Fruit fly (Drosophila melanogaster) whole organism, embryonic: ENCODE measurements around the gene CG12106.
A peak's percentile ranks its signal among the peaks of the same experiment; 100 is the strongest.

Source experiments
- Abd-B ChIP-seq: fragments of 200-800 bp; sonication (Bioruptor generic); optimal IDR thresholded peaks from 2 replicates; lab custom pipeline; 2018; ENCODE audit warnings: missing biosample characterization, mild to moderate bottlenecking, missing genetic modification characterization, moderate library complexity
- Atf3 ChIP-seq: fragments of 200-800 bp; sonication (Bioruptor generic); optimal IDR thresholded peaks from 3 replicates; lab custom pipeline; 2016; ENCODE audit warnings: missing biosample characterization, missing genetic modification characterization
- CG10321 ChIP-seq: fragments of 200-800 bp; sonication (Bioruptor generic); IDR thresholded peaks from 2 replicates; pipeline ENCODE4 v1.3.6; 2022; ENCODE audit warnings: missing biosample characterization, missing genetic modification characterization
- CG10959 ChIP-seq: fragments of 200-800 bp; sonication (Bioruptor generic); IDR thresholded peaks from 2 replicates; pipeline ENCODE4 v1.3.6; 2022; ENCODE audit warnings: missing biosample characterization, missing genetic modification characterization
- CG10979 ChIP-seq: fragments of 200-800 bp; sonication (Bioruptor generic); optimal IDR thresholded peaks from 2 replicates; lab custom pipeline; 2018; ENCODE audit warnings: missing biosample characterization, mild to moderate bottlenecking, missing genetic modification characterization, moderate library complexity
- CG11504 ChIP-seq: fragments of 200-800 bp; sonication (Bioruptor generic); optimal IDR thresholded peaks from 3 replicates; lab custom pipeline; 2019; ENCODE audit warnings: missing biosample characterization, mild to moderate bottlenecking, missing genetic modification characterization, moderate library complexity
- CG12659 ChIP-seq: fragments of 200-800 bp; sonication (Bioruptor generic); optimal IDR thresholded peaks from 3 replicates; lab custom pipeline; 2017; ENCODE audit warnings: mild to moderate bottlenecking, missing biosample characterization, missing genetic modification reagents, missing genetic modification characterization
- CG14667 ChIP-seq: fragments of 200-800 bp; sonication (Bioruptor generic); IDR thresholded peaks from 2 replicates; pipeline ENCODE4 v1.3.6; 2022; ENCODE audit warnings: missing biosample characterization, missing genetic modification characterization
- CG17829 ChIP-seq: fragments of 200-800 bp; optimal IDR thresholded peaks from 2 replicates; lab custom pipeline; 2019; ENCODE audit warnings: missing biosample characterization, mild to moderate bottlenecking, missing genetic modification characterization, moderate library complexity
- CG2712 ChIP-seq: fragments of 200-800 bp; optimal IDR thresholded peaks from 3 replicates; lab custom pipeline; 2019; ENCODE audit warnings: missing biosample characterization, mild to moderate bottlenecking, missing genetic modification characterization, moderate library complexity
- CG4282 ChIP-seq: fragments of 200-800 bp; sonication (Bioruptor generic); optimal IDR thresholded peaks from 2 replicates; lab custom pipeline; 2016; ENCODE audit warnings: missing biosample characterization, missing genetic modification characterization
- CG6272 ChIP-seq: fragments of 200-800 bp; sonication (Bioruptor generic); IDR thresholded peaks from 2 replicates; pipeline ENCODE4 v1.3.6; 2022; ENCODE audit warnings: missing biosample characterization, missing genetic modification characterization
- CG7556 ChIP-seq: fragments of 200-800 bp; sonication (Bioruptor generic); optimal IDR thresholded peaks from 2 replicates; lab custom pipeline; 2017; ENCODE audit warnings: missing biosample characterization, mild to moderate bottlenecking, missing genetic modification characterization
- CG8290 ChIP-seq, 3 experiments: fragments of 200-800 bp; sonication (Bioruptor generic); optimal IDR thresholded peaks; 2 replicates each; lab custom pipeline; 2016 to 2019; ENCODE audit warnings: missing biosample characterization in 3 of 3, missing genetic modification characterization in 3 of 3, mild to moderate bottlenecking in 2 of 3, moderate library complexity in 1 of 3
- CG9215 ChIP-seq: fragments of 200-800 bp; sonication (Bioruptor generic); IDR thresholded peaks from 2 replicates; pipeline ENCODE4 v1.3.6; 2022; ENCODE audit warnings: missing biosample characterization, missing genetic modification characterization
- CG9932 ChIP-seq: fragments of 200-800 bp; sonication (Bioruptor generic); IDR thresholded peaks from 2 replicates; pipeline ENCODE4 v1.3.6; 2022; ENCODE audit warnings: missing biosample characterization, missing genetic modification characterization
- Dad ChIP-seq: fragments of 200-800 bp; sonication (Bioruptor generic); optimal IDR thresholded peaks from 3 replicates; lab custom pipeline; 2016; ENCODE audit warnings: missing biosample characterization, missing genetic modification characterization
- Gsc ChIP-seq: fragments of 200-800 bp; sonication (Bioruptor generic); IDR thresholded peaks from 2 replicates; pipeline ENCODE4 v1.3.6; 2022; ENCODE audit warnings: missing biosample characterization, missing genetic modification characterization
- HLH3B ChIP-seq: fragments of 200-800 bp; sonication (Bioruptor generic); IDR thresholded peaks from 2 replicates; pipeline ENCODE4 v1.3.6; 2022; ENCODE audit warnings: missing biosample characterization, missing genetic modification characterization
- Hey ChIP-seq: fragments of 200-800 bp; sonication (Bioruptor generic); optimal IDR thresholded peaks from 3 replicates; lab custom pipeline; 2018; ENCODE audit warnings: missing biosample characterization, mild to moderate bottlenecking, missing genetic modification characterization
- Hr3 ChIP-seq: fragments of 200-800 bp; sonication (Bioruptor generic); optimal IDR thresholded peaks from 3 replicates; lab custom pipeline; 2016; ENCODE audit warnings: missing biosample characterization, missing genetic modification characterization
- Mad ChIP-seq: fragments of 200-800 bp; sonication (Bioruptor generic); optimal IDR thresholded peaks from 2 replicates; lab custom pipeline; 2016; ENCODE audit warnings: missing biosample characterization, missing genetic modification characterization
- NC2β ChIP-seq: fragments of 200-800 bp; sonication (Bioruptor generic); optimal IDR thresholded peaks from 2 replicates; lab custom pipeline; 2016; ENCODE audit warnings: missing biosample characterization, missing genetic modification characterization
- NK7.1 ChIP-seq: fragments of 200-800 bp; sonication (Bioruptor generic); optimal IDR thresholded peaks from 3 replicates; lab custom pipeline; 2016; ENCODE audit warnings: missing biosample characterization, missing genetic modification characterization
- Ptx1 ChIP-seq: fragments of 200-800 bp; sonication (Bioruptor generic); IDR thresholded peaks from 2 replicates; pipeline ENCODE4 v1.3.6; 2022; ENCODE audit warnings: missing biosample characterization, missing genetic modification characterization
- Sin3A ChIP-seq: fragments of >200 bp; optimal IDR thresholded peaks from 2 replicates; lab custom pipeline; 2018
- Usf ChIP-seq: fragments of 200-800 bp; sonication (Bioruptor generic); optimal IDR thresholded peaks from 2 replicates; lab custom pipeline; 2017; ENCODE audit warnings: missing genotype, missing biosample characterization, missing genetic modification characterization
- YL-1 ChIP-seq: fragments of 200-800 bp; sonication (Bioruptor generic); optimal IDR thresholded peaks from 3 replicates; lab custom pipeline; 2017; ENCODE audit warnings: missing biosample characterization, mild to moderate bottlenecking, missing genetic modification characterization
- ara ChIP-seq: fragments of 200-800 bp; sonication (Bioruptor generic); IDR thresholded peaks from 2 replicates; pipeline ENCODE4 v1.3.6; 2022; ENCODE audit warnings: missing biosample characterization, missing genetic modification characterization
- btn ChIP-seq: fragments of 200-800 bp; sonication (Bioruptor generic); optimal IDR thresholded peaks from 2 replicates; lab custom pipeline; 2016; ENCODE audit warnings: missing biosample characterization, missing genetic modification characterization
- chif ChIP-seq, 2 experiments: fragments of 200-800 bp; sonication (Bioruptor generic); optimal IDR thresholded peaks; 3 replicates each; lab custom pipeline; 2016; ENCODE audit warnings: missing biosample characterization in 2 of 2, missing genetic modification characterization in 2 of 2
- disco-r ChIP-seq: fragments of 200-800 bp; sonication (Bioruptor generic); optimal IDR thresholded peaks from 2 replicates; lab custom pipeline; 2016; ENCODE audit warnings: missing biosample characterization, missing genetic modification characterization
- gem ChIP-seq: fragments of 200-800 bp; sonication (Bioruptor generic); optimal IDR thresholded peaks from 2 replicates; lab custom pipeline; 2019; ENCODE audit warnings: missing biosample characterization, mild to moderate bottlenecking, missing genetic modification characterization, moderate library complexity
- hkb ChIP-seq, 2 experiments: fragments of 200-800 bp in 1 of 2; fragments of >200 bp in 1 of 2; sonication (Bioruptor generic) in 1 of 2; IDR thresholded peaks in 1 of 2; optimal IDR thresholded peaks in 1 of 2; 2 replicates each; pipeline versions ENCODE4 v1.3.6 to Lab custom; 2017 to 2022; ENCODE audit warnings: missing biosample characterization in 1 of 2, missing genetic modification characterization in 1 of 2
- ken ChIP-seq: fragments of 200-800 bp; sonication (Bioruptor generic); IDR thresholded peaks from 3 replicates; pipeline ENCODE4 v1.3.6; 2022; ENCODE audit warnings: missing biosample characterization, missing genetic modification characterization
- kni ChIP-seq: fragments of 200-800 bp; sonication (Bioruptor generic); optimal IDR thresholded peaks from 3 replicates; lab custom pipeline; 2017; ENCODE audit warnings: mild to moderate bottlenecking, missing biosample characterization, missing genetic modification reagents, missing genetic modification characterization
- lola ChIP-seq, 3 experiments: fragments of >200 bp in 2 of 3; fragments of 200-800 bp in 1 of 3; sonication (Bioruptor generic) in 1 of 3; optimal IDR thresholded peaks; 2 replicates each; lab custom pipeline; 2017 to 2019; ENCODE audit warnings: missing biosample characterization in 3 of 3, missing genetic modification characterization in 3 of 3, mild to moderate bottlenecking in 1 of 3, moderate library complexity in 1 of 3
- nmo ChIP-seq: fragments of 200-800 bp; sonication (Bioruptor generic); optimal IDR thresholded peaks from 2 replicates; lab custom pipeline; 2018; ENCODE audit warnings: missing biosample characterization, mild to moderate bottlenecking, missing genetic modification characterization, moderate library complexity
- phol ChIP-seq: fragments of 200-800 bp; sonication (Bioruptor generic); optimal IDR thresholded peaks from 3 replicates; lab custom pipeline; 2018; ENCODE audit warnings: missing biosample characterization, mild to moderate bottlenecking, missing genetic modification characterization, moderate library complexity
- pnt ChIP-seq: fragments of 200-800 bp; sonication (Bioruptor generic); optimal IDR thresholded peaks from 3 replicates; lab custom pipeline; 2016; ENCODE audit warnings: missing biosample characterization, missing genetic modification characterization
- row ChIP-seq: fragments of 200-800 bp; sonication (Bioruptor generic); IDR thresholded peaks from 3 replicates; pipeline ENCODE4 v1.3.6; 2022; ENCODE audit warnings: missing biosample characterization, missing genetic modification characterization
- zen2 ChIP-seq: fragments of 200-800 bp; sonication (Bioruptor generic); IDR thresholded peaks from 3 replicates; pipeline ENCODE4 v1.3.6; 2022; ENCODE audit warnings: missing biosample characterization, missing genetic modification characterization; ENCODE audit not compliant: partially characterized antibody
- zf30C ChIP-seq: fragments of 200-800 bp; sonication (Bioruptor generic); optimal IDR thresholded peaks from 3 replicates; lab custom pipeline; 2018; ENCODE audit warnings: missing biosample characterization, mild to moderate bottlenecking, missing genetic modification characterization
- zfh1 ChIP-seq: fragments of 200-800 bp; sonication (Bioruptor generic); IDR thresholded peaks from 3 replicates; pipeline ENCODE4 v1.3.6; 2022; ENCODE audit warnings: missing biosample characterization, missing genetic modification characterization

CG12106 gene

dm6 chrX:9210787-9211186, 17.1 kb downstream of the CG12106 start, which contains the start of gene SmydA-9:
TSS of gene SmydA-9 (minus strand) at chrX:9210887.
- no peak for TF ChIP-seq Abd-B (GFP tag; lab: Kevin White, UChicago)
- peak; percentile 18 for TF ChIP-seq gem
- peak; percentile 24 for TF ChIP-seq CG11504
- TF ChIP-seq CG12659 = no peak
- TF ChIP-seq row (GFP tag; lab: Robert Waterston, UW) = peak; percentile 32; the same call in 2 of the 3 replicates
- TF ChIP-seq HLH3B = peak; percentile 25; the same call in 1 of the 2 replicates

dm6 chrX:9214576-9214975, 20.9 kb downstream of the CG12106 start, which contains the start of gene Obp8a:
TSS of gene Obp8a (plus strand) at chrX:9214876.
- TF ChIP-seq Hey (no peak), CG7556 (GFP tag; lab: Kevin White, UChicago) (no peak), lola (GFP tag; optimal IDR thresholded peaks at IDR 0.05; lab: Kevin White, UChicago) (no peak), CG4282 (no peak), kni (GFP tag; lab: Kevin White, UChicago) (no peak), CG8290 (GFP tag; optimal IDR thresholded peaks at IDR 0.05; lab: Kevin White, UChicago) (no peak), CG8290 (tag; optimal IDR thresholded peaks at IDR 0.05; lab: Kevin White, UChicago) (no peak)

DNA sequence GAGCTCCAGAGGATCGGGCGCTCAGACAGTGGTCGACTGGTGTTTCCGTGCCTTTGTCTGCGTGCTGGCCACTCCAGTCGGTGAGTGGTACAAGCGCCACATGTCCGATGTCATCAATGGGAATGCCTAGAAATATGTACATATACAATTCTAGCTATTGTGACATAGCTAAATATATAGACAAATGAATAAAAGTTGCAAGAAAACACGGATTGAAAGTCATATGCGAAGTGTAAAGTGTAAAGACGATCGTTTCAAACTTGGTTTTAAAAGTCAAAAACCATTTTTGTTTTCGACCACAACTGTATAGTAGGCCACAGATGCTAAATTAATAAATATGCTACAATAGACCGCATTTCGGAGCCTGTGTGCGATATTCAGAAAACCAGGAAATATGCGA, 21.8 kb downstream of the CG12106 start, which contains the start of gene CG15368:
CG15368 (plus strand) TSS at position 301 of the 400 bp plus-strand sequence.
- TF ChIP-seq CG10959 (GFP tag; lab: Robert Waterston, UW) = no peak
- no peak for TF ChIP-seq ara (GFP tag; lab: Robert Waterston, UW)

dm6 chrX:9216572-9216971, 22.9 kb downstream of the CG12106 start, which contains the start of gene CG15369:
TSS of gene CG15369 (plus strand) at chrX:9216872.
- no peak for TF ChIP-seq btn (GFP tag; lab: Kevin White, UChicago)
- TF ChIP-seq disco-r (GFP tag; lab: Kevin White, UChicago) = no peak
- TF ChIP-seq Usf (GFP tag; lab: Kevin White, UChicago) = no peak
- TF ChIP-seq zf30C (GFP tag; lab: Kevin White, UChicago) = no peak
- no peak for TF ChIP-seq Sin3A
- no peak for TF ChIP-seq CG10321 (GFP tag; lab: Robert Waterston, UW)
- TF ChIP-seq CG9215 (GFP tag; lab: Robert Waterston, UW) = no peak
- TF ChIP-seq Mad = no peak

DNA sequence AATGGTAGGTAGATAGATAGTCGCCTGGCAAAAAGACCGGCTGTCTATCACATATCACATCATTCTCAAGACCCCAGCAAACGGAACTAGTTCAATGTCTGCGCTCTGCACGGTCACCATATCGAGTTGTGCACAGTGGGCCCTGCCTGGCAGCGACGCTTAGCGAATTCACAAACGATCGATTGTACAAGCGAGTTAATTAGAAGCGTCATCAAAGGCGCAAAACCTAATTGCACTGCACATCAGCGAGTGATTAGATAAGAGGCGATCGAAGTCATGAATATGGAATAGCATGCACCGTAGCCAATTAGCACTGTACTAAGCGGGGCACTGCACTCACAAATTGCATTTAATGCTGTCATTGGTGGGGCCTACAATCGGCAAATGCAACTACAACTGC, 26.7 kb downstream of the CG12106 start:
- TF ChIP-seq chif (GFP tag; optimal IDR thresholded peaks at IDR 0.05; lab: Kevin White, UChicago) (peak in 1 of 2 experiments; percentile 17), Gsc (GFP tag; lab: Robert Waterston, UW) (peak; percentile 49; the same call in 1 of the 2 replicates), zen2 (GFP tag; lab: Robert Waterston, UW) (no peak), Ptx1 (GFP tag; lab: Robert Waterston, UW) (peak; percentile 40; the same call in 1 of the 2 replicates), Hr3 (GFP tag; lab: Kevin White, UChicago) (no peak), CG17829 (tag; lab: Kevin White, UChicago) (peak; percentile 6), Dad (GFP tag; lab: Kevin White, UChicago) (no peak), Atf3 (GFP tag; lab: Kevin White, UChicago) (no peak), ken (GFP tag; lab: Robert Waterston, UW) (0 out of 3 replicates have a peak, but pooled peaks have one; percentile 16), CG14667 (GFP tag; lab: Robert Waterston, UW) (0 out of 2 replicates have a peak, but pooled peaks have one; percentile 20), CG2712 (tag; lab: Kevin White, UChicago) (peak; percentile 32), CG10979 (tag; lab: Kevin White, UChicago) (peak; percentile 36), NK7.1 (no peak), hkb (optimal IDR thresholded peaks at IDR 0.05; lab: Kevin White, UChicago) (no peak), hkb (GFP tag; IDR thresholded peaks at IDR 0.05; lab: Robert Waterston, UW) (0 out of 2 replicates have a peak, but pooled peaks have one; percentile 19), phol (peak; percentile 23), nmo (GFP tag; lab: Kevin White, UChicago) (peak; percentile 20), CG9932 (no peak), CG6272 (GFP tag; lab: Robert Waterston, UW) (0 out of 2 replicates have a peak, but pooled peaks have one; percentile 27), zfh1 (GFP tag; lab: Robert Waterston, UW) (peak; percentile 49; the same call in 1 of the 3 replicates), pnt (peak; percentile 15), NC2β (GFP tag; lab: Kevin White, UChicago) (no peak), YL-1 (GFP tag; lab: Kevin White, UChicago) (no peak)
